Worm (Caenorhabditis elegans) whole organism, mixed stage, embryonic: ENCODE results near the gene emc-6.

Source experiments
- M03D4.4 ChIP-seq: sonication (generic microtip); optimal IDR thresholded peaks from 2 replicates; lab custom pipeline; 2017; ENCODE audit warnings: mild to moderate bottlenecking, missing genetic modification characterization, missing compliant biosample characterization
- bed-3 ChIP-seq: fragments of 200-800 bp; sonication (Bioruptor generic); optimal IDR thresholded peaks from 3 replicates; lab custom pipeline; 2018; ENCODE audit warnings: mild to moderate bottlenecking, missing genetic modification characterization, moderate library complexity, missing compliant biosample characterization
- blmp-1 ChIP-seq: fragments of 150-350 bp; optimal IDR thresholded peaks from 2 replicates; lab custom pipeline; 2014; ENCODE audit warnings: missing biosample characterization, missing genetic modification characterization
- ceh-43 ChIP-seq: fragments of 200-800 bp; sonication (Bioruptor generic); optimal IDR thresholded peaks from 2 replicates; lab custom pipeline; 2018; ENCODE audit warnings: mild to moderate bottlenecking, missing genetic modification characterization, moderate library complexity, missing compliant biosample characterization
- ceh-83 ChIP-seq: fragments of 200-800 bp; sonication (Bioruptor generic); optimal IDR thresholded peaks from 2 replicates; lab custom pipeline; 2018; ENCODE audit warnings: mild to moderate bottlenecking, missing genetic modification characterization, missing compliant biosample characterization
- ces-1 ChIP-seq: fragments of 150-350 bp; optimal IDR thresholded peaks from 2 replicates; lab custom pipeline; 2014; ENCODE audit warnings: missing biosample characterization, missing genetic modification reagents, missing genetic modification characterization
- cnd-1 ChIP-seq: fragments of 200-800 bp; sonication (Bioruptor generic); optimal IDR thresholded peaks from 2 replicates; lab custom pipeline; 2018; ENCODE audit warnings: mild to moderate bottlenecking, missing genetic modification characterization, missing compliant biosample characterization
- drap-1 ChIP-seq: fragments of 200-800 bp; sonication (Bioruptor generic); optimal IDR thresholded peaks from 3 replicates; lab custom pipeline; 2018; ENCODE audit warnings: mild to moderate bottlenecking, missing genetic modification characterization, missing compliant biosample characterization
- elt-1 ChIP-seq: sonication (generic microtip); optimal IDR thresholded peaks from 2 replicates; lab custom pipeline; 2017; ENCODE audit warnings: missing genetic modification characterization, mild to moderate bottlenecking, missing compliant biosample characterization, antibody characterized with exemption, moderate library complexity, borderline replicate concordance; ENCODE audit not compliant: insufficient read depth
- elt-3 ChIP-seq: fragments of 150-350 bp; optimal IDR thresholded peaks from 2 replicates; lab custom pipeline; 2014; ENCODE audit warnings: missing biosample characterization, missing genetic modification characterization
- ham-2 ChIP-seq: fragments of 200-800 bp; sonication (Bioruptor generic); optimal IDR thresholded peaks from 2 replicates; lab custom pipeline; 2018; ENCODE audit warnings: mild to moderate bottlenecking, missing genetic modification characterization, missing compliant biosample characterization
- hlh-1 ChIP-seq: fragments of 150-350 bp; optimal IDR thresholded peaks from 2 replicates; lab custom pipeline; 2014; ENCODE audit warnings: missing biosample characterization, missing genetic modification reagents, missing genetic modification characterization
- lin-13 ChIP-seq: fragments of 150-350 bp; optimal IDR thresholded peaks from 2 replicates; lab custom pipeline; 2014; ENCODE audit warnings: missing biosample characterization, missing genetic modification characterization
- lin-32 ChIP-seq: fragments of 200-800 bp; sonication (Bioruptor generic); optimal IDR thresholded peaks from 2 replicates; lab custom pipeline; 2018; ENCODE audit warnings: mild to moderate bottlenecking, missing genetic modification characterization, missing compliant biosample characterization
- lsy-2 ChIP-seq: fragments of 150-350 bp; optimal IDR thresholded peaks from 2 replicates; lab custom pipeline; 2014; ENCODE audit warnings: missing biosample characterization, missing genetic modification characterization
- mab-5 ChIP-seq: fragments of 150-350 bp; optimal IDR thresholded peaks from 2 replicates; lab custom pipeline; 2014; ENCODE audit warnings: missing biosample characterization, missing genetic modification characterization
- mep-1 ChIP-seq: fragments of 150-350 bp; optimal IDR thresholded peaks from 2 replicates; lab custom pipeline; 2017; ENCODE audit warnings: missing biosample characterization, missing genetic modification reagents, missing genetic modification characterization, inconsistent platforms
- mls-2 ChIP-seq: sonication (generic microtip); optimal IDR thresholded peaks from 2 replicates; lab custom pipeline; 2016; ENCODE audit warnings: mild to moderate bottlenecking, missing genetic modification characterization, moderate library complexity, missing compliant biosample characterization
- nhr-12 ChIP-seq: fragments of 150-350 bp; optimal IDR thresholded peaks from 2 replicates; lab custom pipeline; 2014; ENCODE audit warnings: missing biosample characterization, missing genetic modification characterization
- nhr-237 ChIP-seq: fragments of 150-350 bp; optimal IDR thresholded peaks from 2 replicates; lab custom pipeline; 2014; ENCODE audit warnings: missing biosample characterization, missing genetic modification characterization
- nhr-28 ChIP-seq: fragments of 150-350 bp; optimal IDR thresholded peaks from 2 replicates; lab custom pipeline; 2014; ENCODE audit warnings: missing biosample characterization, missing genetic modification characterization
- pha-4 ChIP-seq: fragments of 150-350 bp; optimal IDR thresholded peaks from 2 replicates; lab custom pipeline; 2018; ENCODE audit warnings: missing biosample characterization, missing genetic modification reagents, missing genetic modification characterization
- sem-2 ChIP-seq: fragments of 200-800 bp; sonication (Bioruptor generic); optimal IDR thresholded peaks from 2 replicates; lab custom pipeline; 2018; ENCODE audit warnings: mild to moderate bottlenecking, missing genetic modification characterization, missing compliant biosample characterization
- sptf-1 ChIP-seq: sonication (generic microtip); optimal IDR thresholded peaks from 2 replicates; lab custom pipeline; 2017; ENCODE audit warnings: mild to moderate bottlenecking, missing genetic modification characterization, moderate library complexity, missing compliant biosample characterization
- tbx-8 ChIP-seq: fragments of 200-800 bp; sonication (Bioruptor generic); optimal IDR thresholded peaks from 2 replicates; lab custom pipeline; 2018; ENCODE audit warnings: mild to moderate bottlenecking, missing genetic modification characterization, moderate library complexity, missing compliant biosample characterization
- unc-62 ChIP-seq: fragments of 150-350 bp; optimal IDR thresholded peaks from 2 replicates; lab custom pipeline; 2014; ENCODE audit warnings: missing biosample characterization, missing genetic modification reagents, missing genetic modification characterization
- ztf-11 ChIP-seq: fragments of 150-350 bp; optimal IDR thresholded peaks from 2 replicates; lab custom pipeline; 2014; ENCODE audit warnings: missing biosample characterization, missing genetic modification characterization

emc-6 gene

DNA sequence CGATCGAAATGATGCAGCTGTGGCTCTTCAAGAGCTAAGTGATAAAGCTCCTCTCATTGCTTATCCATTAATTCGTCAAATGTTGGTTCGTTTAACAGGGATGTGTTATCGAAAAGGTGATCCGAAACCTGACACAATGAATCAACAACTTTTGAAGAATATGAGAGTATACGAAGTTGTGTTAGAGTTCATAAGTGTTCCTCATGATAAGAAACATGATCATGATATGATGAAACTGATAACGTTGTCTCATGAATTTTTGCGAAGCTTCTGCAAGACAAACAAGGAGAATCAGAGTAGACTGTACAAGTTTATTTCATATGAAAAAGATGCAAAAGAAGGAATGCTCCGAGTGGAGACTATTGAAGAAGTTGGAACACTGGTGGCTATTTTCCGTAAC is 20.2 kb downstream of the emc-6 start:
- no peak for TF ChIP-seq ceh-83 (GFP tag; lab: Kevin White, UChicago)
- no peak for TF ChIP-seq nhr-237 (tag; lab: Kevin White, UChicago)
- TF ChIP-seq sem-2 (GFP tag; lab: Kevin White, UChicago) = no peak
- TF ChIP-seq blmp-1 (tag; lab: Kevin White, UChicago) = no peak
- no peak for TF ChIP-seq drap-1 (GFP tag; lab: Kevin White, UChicago)
- no peak for TF ChIP-seq elt-1
- no peak for TF ChIP-seq ham-2
- no peak for TF ChIP-seq mls-2 (tag; lab: Kevin White, UChicago)
- TF ChIP-seq ztf-11 = no peak
- no peak for TF ChIP-seq bed-3
- no peak for TF ChIP-seq mab-5 (tag; lab: Kevin White, UChicago)
- no peak for TF ChIP-seq sptf-1
- TF ChIP-seq nhr-12 (tag; lab: Kevin White, UChicago) = no peak

DNA sequence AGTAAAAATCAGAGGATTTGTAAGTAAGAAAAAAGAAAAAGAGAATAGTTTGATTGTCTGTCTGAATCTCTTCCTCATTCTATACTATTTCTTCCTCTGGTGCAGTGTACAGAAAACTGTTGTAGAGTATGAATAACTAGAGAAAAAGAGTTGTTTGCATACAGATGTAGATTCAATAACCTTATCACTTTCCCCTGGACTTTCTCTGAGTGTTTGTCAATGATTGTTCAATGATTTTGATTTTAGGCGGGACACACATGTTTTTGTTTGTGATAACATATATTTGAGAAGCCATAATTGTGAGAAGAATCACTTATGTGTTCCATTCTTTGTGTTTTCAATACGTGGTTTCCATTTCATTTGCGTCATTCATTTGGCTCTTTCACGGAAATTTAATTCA is 30.4 kb downstream of the emc-6 start:
- TF ChIP-seq lsy-2 (tag; lab: Kevin White, UChicago) = no peak
- TF ChIP-seq mls-2 (tag; lab: Kevin White, UChicago) = no peak
- TF ChIP-seq lin-32 (GFP tag; lab: Kevin White, UChicago) = no peak
- TF ChIP-seq mep-1 (tag; lab: Kevin White, UChicago) = no peak
- no peak for TF ChIP-seq ham-2
- TF ChIP-seq ces-1 (GFP tag; lab: Kevin White, UChicago) = no peak
- TF ChIP-seq pha-4 (tag; lab: Kevin White, UChicago) = no peak
- no peak for TF ChIP-seq nhr-12 (tag; lab: Kevin White, UChicago)

DNA sequence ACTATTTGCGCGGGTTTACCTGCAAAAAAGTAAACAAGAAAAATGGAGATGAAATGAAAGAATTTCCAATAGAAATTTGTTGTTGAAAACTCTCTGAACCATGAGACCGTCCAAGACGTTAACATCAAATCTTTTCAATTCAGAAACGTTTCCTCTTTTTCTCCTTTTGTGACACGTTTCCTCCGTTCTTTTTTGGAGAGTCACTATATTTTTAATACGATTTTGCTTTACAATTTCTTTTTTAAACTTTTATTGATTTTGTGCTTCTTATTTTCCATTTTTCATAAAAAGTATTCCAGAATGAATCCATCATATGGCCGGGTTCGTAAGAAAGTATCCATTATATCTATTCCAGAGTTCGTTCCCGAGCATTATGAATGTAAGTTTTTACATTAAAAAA is 34.7 kb downstream of the emc-6 start, which contains the start of gene itr-1:
TSS of gene itr-1 (plus strand) at position 301 of the 400 bp plus-strand sequence.
- TF ChIP-seq sem-2 (GFP tag; lab: Kevin White, UChicago) (no peak), elt-3 (no peak), nhr-28 (tag; lab: Kevin White, UChicago) (no peak), ceh-83 (GFP tag; lab: Kevin White, UChicago) (no peak), mep-1 (tag; lab: Kevin White, UChicago) (no peak)
- TF ChIP-seq, all 35 proteins: peak for 0

DNA sequence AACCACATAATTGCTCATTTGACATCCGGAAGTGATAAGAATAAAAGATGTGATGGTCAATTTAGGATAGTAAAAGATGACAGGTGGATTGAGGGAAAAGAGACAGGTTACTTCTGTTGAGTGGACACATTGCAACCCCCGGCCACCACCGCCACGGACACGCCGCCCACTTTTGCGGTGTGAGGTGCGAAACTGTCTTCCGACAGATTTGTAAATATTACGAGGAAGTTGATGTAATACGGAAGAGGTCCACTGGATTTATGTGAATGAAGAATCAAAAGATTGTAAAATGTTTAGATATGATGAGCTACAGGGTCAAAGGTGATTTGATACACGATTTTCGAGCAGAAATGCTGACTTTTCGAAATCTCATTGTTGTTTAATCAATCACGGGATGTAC is 36.7 kb downstream of the emc-6 start, which contains the start of gene C08G9.2:
TSS of gene C08G9.2 (minus strand) at position 101 of the 400 bp plus-strand sequence.
- TF ChIP-seq bed-3 = no peak
- no peak for TF ChIP-seq nhr-12 (tag; lab: Kevin White, UChicago)
- TF ChIP-seq cnd-1 (tag; lab: Kevin White, UChicago) = no peak
- TF ChIP-seq pha-4 (tag; lab: Kevin White, UChicago) = no peak
- TF ChIP-seq lsy-2 (tag; lab: Kevin White, UChicago) = no peak
- TF ChIP-seq sptf-1 = no peak

DNA sequence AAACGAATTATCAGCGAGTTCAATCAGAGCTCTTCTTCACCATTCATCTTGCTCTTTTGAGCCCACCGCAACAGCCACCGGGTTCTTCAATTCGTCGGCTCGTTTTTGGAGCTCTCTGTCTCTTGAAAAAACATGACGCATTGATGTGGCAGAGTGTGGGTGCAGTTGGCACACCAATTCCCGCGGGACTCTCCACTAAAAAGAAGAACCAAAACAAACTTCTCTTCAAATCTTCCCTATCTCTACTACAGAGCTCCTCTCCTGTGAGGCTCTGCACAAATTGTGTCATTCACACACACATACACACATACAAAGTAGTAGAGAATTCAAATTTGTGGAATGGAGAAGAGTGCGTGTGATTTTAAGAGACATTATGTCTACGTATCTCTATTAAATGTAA is 46.5 kb downstream of the emc-6 start:
- TF ChIP-seq sptf-1 = no peak
- no peak for TF ChIP-seq ces-1 (GFP tag; lab: Kevin White, UChicago)
- TF ChIP-seq M03D4.4 (tag; lab: Kevin White, UChicago) = no peak
- no peak for TF ChIP-seq lin-32 (GFP tag; lab: Kevin White, UChicago)
- TF ChIP-seq nhr-12 (tag; lab: Kevin White, UChicago) = no peak
- no peak for TF ChIP-seq ham-2
- TF ChIP-seq ceh-43 = no peak
- no peak for TF ChIP-seq mep-1 (tag; lab: Kevin White, UChicago)
- TF ChIP-seq tbx-8 = no peak

DNA sequence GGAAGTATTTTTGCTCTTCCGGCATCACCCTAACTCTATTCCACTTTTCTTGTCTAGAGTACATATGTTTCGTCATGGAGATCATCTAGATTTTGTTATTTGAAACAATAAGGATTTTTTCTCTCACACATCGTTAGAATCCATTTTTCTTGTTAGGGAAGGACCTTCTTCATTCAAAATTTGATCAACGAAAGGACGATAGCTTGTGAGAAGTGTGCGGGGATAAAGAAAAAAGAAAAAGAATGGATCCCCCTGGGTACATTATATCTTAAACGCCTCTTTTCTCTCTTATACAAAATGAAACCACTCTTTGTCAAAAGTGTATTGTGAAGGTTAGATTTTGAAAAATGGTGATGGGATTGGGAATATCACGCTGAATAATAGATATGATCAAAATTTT is 48.0 kb downstream of the emc-6 start:
- TF ChIP-seq nhr-237 (tag; lab: Kevin White, UChicago) (no peak), blmp-1 (tag; lab: Kevin White, UChicago) (no peak), hlh-1 (tag; lab: Kevin White, UChicago) (no peak), ztf-11 (no peak), drap-1 (GFP tag; lab: Kevin White, UChicago) (no peak), lin-13 (tag; lab: Kevin White, UChicago) (no peak), ces-1 (GFP tag; lab: Kevin White, UChicago) (peak; percentile 59)

DNA sequence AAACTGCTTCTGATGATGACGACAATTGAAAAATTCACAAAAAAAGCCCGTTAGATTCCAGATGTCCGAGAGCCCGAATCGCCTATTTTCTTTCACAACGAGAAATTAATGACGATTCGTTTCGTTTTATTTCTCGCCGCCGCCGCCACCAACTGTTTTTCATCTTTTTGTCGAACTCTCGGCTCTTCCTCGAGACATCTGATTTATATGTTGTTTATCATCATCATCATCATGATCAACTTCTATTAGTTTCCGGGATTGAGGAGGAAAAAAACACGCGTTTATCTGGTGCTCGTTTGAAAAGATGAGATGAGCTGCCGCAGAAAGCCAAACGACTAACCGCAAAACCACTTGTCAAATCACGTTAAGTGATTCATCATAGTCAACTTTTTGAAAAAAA is 50.1 kb downstream of the emc-6 start:
- peak; percentile 9 for TF ChIP-seq unc-62 (GFP tag; lab: Kevin White, UChicago)
- TF ChIP-seq mab-5 (tag; lab: Kevin White, UChicago) = no peak
- no peak for TF ChIP-seq lin-13 (tag; lab: Kevin White, UChicago)
- TF ChIP-seq mep-1 (tag; lab: Kevin White, UChicago) = no peak
